Fruit fly (Drosophila melanogaster) S2 (cell line): Measurements from ENCODE around the gene fliI.

Experiments used
- CG8478 ChIP-seq: fragments of >200 bp; optimal IDR thresholded peaks from 2 replicates; lab custom pipeline; 2018
- CTCF ChIP-seq, 2 experiments: fragments of >200 bp; optimal IDR thresholded peaks; 2 replicates each; lab custom pipeline; 2018

Gene fliI

DNA sequence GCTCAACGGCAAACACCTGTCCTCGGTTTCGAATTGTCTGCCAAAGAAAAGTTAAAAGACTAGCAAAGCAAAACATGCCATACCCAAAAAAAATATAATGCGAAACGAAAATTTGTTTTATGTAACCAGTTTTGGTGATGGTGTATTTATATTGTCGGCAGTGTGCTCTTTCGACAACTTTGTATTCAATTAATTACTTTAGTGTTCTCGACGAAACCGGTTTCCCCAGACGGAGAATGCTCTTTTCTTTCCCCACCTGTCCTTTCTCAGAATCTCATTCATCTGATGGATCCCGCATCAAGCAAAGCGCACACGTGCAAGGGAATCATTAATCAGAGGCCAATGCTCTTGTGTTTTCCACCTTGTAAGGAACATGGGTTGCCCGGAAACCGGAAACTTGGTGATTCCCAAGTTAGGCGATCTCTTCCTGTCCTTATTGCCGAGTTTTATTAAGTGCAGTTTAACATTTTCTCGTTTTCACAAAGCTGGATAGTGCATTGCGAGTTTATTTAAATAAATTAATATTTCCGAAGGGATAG, 38.9 kb downstream of the fliI start:
- TF ChIP-seq CTCF (optimal IDR thresholded peaks at IDR 0.05; lab: Kevin White, UChicago) (no peak), CG8478 (lab: Kevin White, UChicago) (no peak)

DNA sequence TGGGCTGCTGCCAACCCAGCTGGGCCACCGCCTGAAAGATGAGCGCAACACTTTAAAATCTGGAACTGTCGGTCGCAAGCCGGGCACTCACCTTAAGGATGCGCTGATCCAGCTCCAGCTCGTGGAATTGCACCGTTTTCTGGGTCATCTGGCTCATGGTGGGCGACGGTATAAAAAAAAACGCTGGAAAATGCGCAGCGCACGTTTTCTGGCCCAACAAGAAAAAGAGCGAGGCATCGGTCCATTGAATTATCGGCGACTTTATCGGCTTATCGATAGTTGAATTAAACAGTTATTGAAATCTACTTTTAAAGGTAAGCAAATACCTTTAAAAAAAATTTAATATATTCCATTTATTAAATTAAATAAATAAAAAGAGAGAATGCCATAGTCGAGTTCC, 48.2 kb downstream of the fliI start, which contains the start of gene Ddx56:
Gene Ddx56 (minus strand): TSS at position 252 of the 400 bp plus-strand sequence.
- no peak for TF ChIP-seq CTCF (optimal IDR thresholded peaks at IDR 0.05; lab: Kevin White, UChicago)

DNA sequence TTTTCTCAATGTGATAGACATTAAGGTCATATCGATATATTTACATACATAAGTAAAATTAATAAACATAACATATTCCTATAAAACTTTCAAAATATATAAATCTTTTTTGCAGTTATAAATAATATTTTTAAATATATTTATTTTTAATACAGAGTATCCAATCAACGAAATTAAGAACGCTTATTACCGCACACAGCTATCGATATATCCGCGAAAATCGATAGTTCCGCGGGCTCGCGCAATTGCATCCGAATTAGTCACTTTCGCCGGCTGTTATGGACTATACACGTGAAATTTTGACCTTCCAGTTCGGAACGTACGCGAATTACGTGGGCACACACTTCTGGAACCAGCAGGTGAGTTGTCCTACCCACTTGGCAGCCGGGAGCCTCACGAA, 49.2 kb downstream of the fliI start, which contains the start of gene mst:
Gene mst (plus strand): TSS at position 244 of the 400 bp plus-strand sequence.
- no peak for TF ChIP-seq CG8478 (lab: Kevin White, UChicago)
- TF ChIP-seq CTCF (optimal IDR thresholded peaks at IDR 0.05; lab: Kevin White, UChicago) = no peak
